Fruit fly (Drosophila melanogaster) whole organism, embryonic: ENCODE results near the gene CG12075.

ENCODE experiments used
- Adf1 ChIP-seq: fragments of 200-800 bp; sonication (Bioruptor generic); IDR thresholded peaks from 2 replicates; pipeline ENCODE4 v1.3.6; 2022; ENCODE audit warnings: missing biosample characterization, missing genetic modification characterization
- Atf6 ChIP-seq: fragments of 200-800 bp; sonication (Bioruptor generic); IDR thresholded peaks from 2 replicates; pipeline ENCODE4 v1.3.6; 2022; ENCODE audit warnings: missing biosample characterization, missing genetic modification characterization
- Bteb2 ChIP-seq: fragments of 200-800 bp; sonication (Bioruptor generic); optimal IDR thresholded peaks from 2 replicates; lab custom pipeline; 2016; ENCODE audit warnings: missing biosample characterization, missing genetic modification characterization
- CG10321 ChIP-seq: fragments of 200-800 bp; sonication (Bioruptor generic); IDR thresholded peaks from 2 replicates; pipeline ENCODE4 v1.3.6; 2022; ENCODE audit warnings: missing biosample characterization, missing genetic modification characterization
- CG10543 ChIP-seq: fragments of 200-800 bp; sonication (Bioruptor generic); optimal IDR thresholded peaks from 3 replicates; lab custom pipeline; 2017; ENCODE audit warnings: missing biosample characterization, mild to moderate bottlenecking, missing genetic modification characterization, moderate library complexity
- CG14014 ChIP-seq: fragments of 200-800 bp; sonication (Bioruptor generic); IDR thresholded peaks from 2 replicates; pipeline ENCODE4 v1.3.6; 2022; ENCODE audit warnings: missing biosample characterization, missing genetic modification characterization
- CG15479 ChIP-seq: fragments of 200-800 bp; sonication (Bioruptor generic); optimal IDR thresholded peaks from 3 replicates; lab custom pipeline; 2019; ENCODE audit warnings: missing biosample characterization, mild to moderate bottlenecking, missing genetic modification characterization, moderate library complexity
- CG17328 ChIP-seq: fragments of 200-800 bp; sonication (Bioruptor generic); IDR thresholded peaks from 2 replicates; pipeline ENCODE4 v1.3.6; 2022; ENCODE audit warnings: missing biosample characterization, missing genetic modification characterization
- CG1792 ChIP-seq: fragments of 200-800 bp; sonication (Bioruptor generic); optimal IDR thresholded peaks from 2 replicates; lab custom pipeline; 2016; ENCODE audit warnings: missing biosample characterization, missing genetic modification characterization
- CG31365 ChIP-seq: fragments of 200-800 bp; sonication (Bioruptor generic); optimal IDR thresholded peaks from 2 replicates; lab custom pipeline; 2018; ENCODE audit warnings: missing biosample characterization, mild to moderate bottlenecking, missing genetic modification characterization
- CG32532 ChIP-seq: fragments of 200-800 bp; sonication (Bioruptor generic); IDR thresholded peaks from 2 replicates; pipeline ENCODE4 v1.3.6; 2022; ENCODE audit warnings: missing biosample characterization, missing genetic modification characterization
- CG32767 ChIP-seq: fragments of 200-800 bp; sonication (Bioruptor generic); IDR thresholded peaks from 2 replicates; pipeline ENCODE4 v1.3.6; 2022; ENCODE audit warnings: missing biosample characterization, missing genetic modification characterization
- CG4328 ChIP-seq: fragments of 200-800 bp; sonication (Bioruptor generic); optimal IDR thresholded peaks from 3 replicates; lab custom pipeline; 2017; ENCODE audit warnings: missing biosample characterization, missing genetic modification reagents, missing genetic modification characterization
- CG6254 ChIP-seq: fragments of 200-800 bp; sonication (Bioruptor generic); optimal IDR thresholded peaks from 3 replicates; lab custom pipeline; 2017; ENCODE audit warnings: mild to moderate bottlenecking, missing biosample characterization, missing genetic modification reagents, missing genetic modification characterization
- CG6813 ChIP-seq: fragments of 200-800 bp; sonication (Bioruptor generic); optimal IDR thresholded peaks from 2 replicates; lab custom pipeline; 2017; ENCODE audit warnings: missing biosample characterization, missing genetic modification characterization, mild to moderate bottlenecking, moderate library complexity, missing genetic modification reagents
- CG9609 ChIP-seq: fragments of 200-800 bp; sonication (Bioruptor generic); optimal IDR thresholded peaks from 3 replicates; lab custom pipeline; 2016; ENCODE audit warnings: missing biosample characterization, missing genetic modification characterization
- D19A ChIP-seq: fragments of 200-800 bp; optimal IDR thresholded peaks from 3 replicates; lab custom pipeline; 2019; ENCODE audit warnings: missing biosample characterization, mild to moderate bottlenecking, missing genetic modification characterization, moderate library complexity
- Dfd ChIP-seq, 2 experiments: fragments of >200 bp; optimal IDR thresholded peaks; 2 replicates each; lab custom pipeline; 2017; ENCODE audit warnings: missing biosample characterization in 2 of 2, missing genetic modification characterization in 2 of 2
- ERR ChIP-seq: fragments of 200-800 bp; sonication (Bioruptor generic); optimal IDR thresholded peaks from 2 replicates; lab custom pipeline; 2016; ENCODE audit warnings: missing biosample characterization, missing genetic modification characterization
- Ets65A ChIP-seq: fragments of 200-800 bp; sonication (Bioruptor generic); peaks from one replicate; lab custom pipeline; 2016; ENCODE audit warnings: missing biosample characterization, missing genetic modification characterization
- Fer1 ChIP-seq: fragments of 200-800 bp; sonication (Bioruptor generic); optimal IDR thresholded peaks from 2 replicates; lab custom pipeline; 2017; ENCODE audit warnings: missing biosample characterization, mild to moderate bottlenecking, missing genetic modification characterization
- HLHmδ ChIP-seq: fragments of 200-800 bp; sonication (Bioruptor generic); optimal IDR thresholded peaks from 2 replicates; lab custom pipeline; 2018; ENCODE audit warnings: missing biosample characterization, mild to moderate bottlenecking, missing genetic modification characterization, moderate library complexity
- Hr78 ChIP-seq, 2 experiments: fragments of 200-800 bp in 1 of 2; fragments of >200 bp in 1 of 2; sonication (Bioruptor generic) in 1 of 2; optimal IDR thresholded peaks; 2 replicates each; lab custom pipeline; 2017 to 2019; ENCODE audit warnings: missing biosample characterization in 2 of 2, missing genetic modification characterization in 2 of 2, mild to moderate bottlenecking in 1 of 2, moderate library complexity in 1 of 2
- Lpt ChIP-seq: fragments of >200 bp; optimal IDR thresholded peaks from 2 replicates; lab custom pipeline; 2018; ENCODE audit warnings: missing biosample characterization, missing genetic modification characterization
- Oli ChIP-seq: fragments of 200-800 bp; sonication (Bioruptor generic); optimal IDR thresholded peaks from 2 replicates; lab custom pipeline; 2018; ENCODE audit warnings: missing biosample characterization, mild to moderate bottlenecking, missing genetic modification characterization, moderate library complexity
- Opbp ChIP-seq: fragments of 200-800 bp; sonication (Bioruptor generic); IDR thresholded peaks from 3 replicates; pipeline ENCODE4 v1.3.6; 2022; ENCODE audit warnings: missing biosample characterization, missing genetic modification characterization; ENCODE audit not compliant: partially characterized antibody
- Sox102F ChIP-seq: fragments of 200-800 bp; sonication (Bioruptor generic); optimal IDR thresholded peaks from 2 replicates; lab custom pipeline; 2018; ENCODE audit warnings: missing biosample characterization, mild to moderate bottlenecking, missing genetic modification characterization, moderate library complexity
- aop ChIP-seq: fragments of 200-800 bp; sonication (Bioruptor generic); IDR thresholded peaks from 2 replicates; pipeline ENCODE4 v1.3.6; 2022; ENCODE audit warnings: missing biosample characterization, missing genetic modification characterization
- chn ChIP-seq: fragments of 200-800 bp; sonication (Bioruptor generic); optimal IDR thresholded peaks from 2 replicates; lab custom pipeline; 2016; ENCODE audit warnings: missing biosample characterization, missing genetic modification characterization
- corto ChIP-seq: fragments of 200-800 bp; sonication (Bioruptor generic); optimal IDR thresholded peaks from 2 replicates; lab custom pipeline; 2016; ENCODE audit warnings: missing biosample characterization, mild to moderate bottlenecking, missing genetic modification characterization, moderate library complexity
- fd3F ChIP-seq: fragments of 200-800 bp; sonication (Bioruptor generic); optimal IDR thresholded peaks from 2 replicates; lab custom pipeline; 2018; ENCODE audit warnings: missing biosample characterization, mild to moderate bottlenecking, missing genetic modification characterization, moderate library complexity
- fd64A ChIP-seq: fragments of 200-800 bp; sonication (Bioruptor generic); optimal IDR thresholded peaks from 3 replicates; lab custom pipeline; 2018; ENCODE audit warnings: missing biosample characterization, mild to moderate bottlenecking, missing genetic modification characterization
- grau ChIP-seq: fragments of 200-800 bp; optimal IDR thresholded peaks from 3 replicates; lab custom pipeline; 2019; ENCODE audit warnings: missing biosample characterization, mild to moderate bottlenecking, missing genetic modification characterization, moderate library complexity
- gsb ChIP-seq: fragments of 200-800 bp; sonication (Bioruptor generic); IDR thresholded peaks from 2 replicates; pipeline ENCODE4 v1.3.6; 2022; ENCODE audit warnings: missing biosample characterization, missing genetic modification characterization
- h ChIP-seq: fragments of >200 bp; optimal IDR thresholded peaks from 2 replicates; lab custom pipeline; 2017
- ind ChIP-seq: fragments of 200-800 bp; sonication (Bioruptor generic); optimal IDR thresholded peaks from 3 replicates; lab custom pipeline; 2016; ENCODE audit warnings: missing biosample characterization, missing genetic modification characterization
- ken ChIP-seq: fragments of 200-800 bp; sonication (Bioruptor generic); IDR thresholded peaks from 3 replicates; pipeline ENCODE4 v1.3.6; 2022; ENCODE audit warnings: missing biosample characterization, missing genetic modification characterization
- nmo ChIP-seq: fragments of 200-800 bp; sonication (Bioruptor generic); optimal IDR thresholded peaks from 2 replicates; lab custom pipeline; 2018; ENCODE audit warnings: missing biosample characterization, mild to moderate bottlenecking, missing genetic modification characterization, moderate library complexity
- peb ChIP-seq: fragments of 200-800 bp; sonication (Bioruptor generic); IDR thresholded peaks from 2 replicates; pipeline ENCODE4 v1.3.6; 2022; ENCODE audit warnings: missing biosample characterization, missing genetic modification characterization
- pfk ChIP-seq: fragments of 200-800 bp; sonication (Bioruptor generic); optimal IDR thresholded peaks from 2 replicates; lab custom pipeline; 2018; ENCODE audit warnings: missing biosample characterization, mild to moderate bottlenecking, missing genetic modification characterization, moderate library complexity
- pita ChIP-seq: fragments of 200-800 bp; sonication (Bioruptor generic); optimal IDR thresholded peaks from 2 replicates; lab custom pipeline; 2017; ENCODE audit warnings: missing biosample characterization, mild to moderate bottlenecking, missing genetic modification characterization
- pros ChIP-seq: fragments of 200-800 bp; sonication (Bioruptor generic); optimal IDR thresholded peaks from 3 replicates; lab custom pipeline; 2019; ENCODE audit warnings: missing biosample characterization, mild to moderate bottlenecking, missing genetic modification characterization, moderate library complexity
- ranshi ChIP-seq: fragments of 200-800 bp; sonication (Bioruptor generic); IDR thresholded peaks from 2 replicates; pipeline ENCODE4 v1.3.6; 2022; ENCODE audit warnings: missing biosample characterization, missing genetic modification characterization
- seq ChIP-seq: fragments of 200-800 bp; sonication (Bioruptor generic); IDR thresholded peaks from 2 replicates; pipeline ENCODE4 v1.3.6; 2022; ENCODE audit warnings: missing biosample characterization, missing genetic modification characterization
- slou ChIP-seq: fragments of 200-800 bp; sonication (Bioruptor generic); optimal IDR thresholded peaks from 3 replicates; lab custom pipeline; 2016; ENCODE audit warnings: missing biosample characterization, missing genetic modification characterization
- stwl ChIP-seq: fragments of 200-800 bp; sonication (Bioruptor generic); optimal IDR thresholded peaks from 3 replicates; lab custom pipeline; 2018; ENCODE audit warnings: missing biosample characterization, mild to moderate bottlenecking, missing genetic modification characterization, moderate library complexity
- sug ChIP-seq: fragments of 200-800 bp; optimal IDR thresholded peaks from 2 replicates; lab custom pipeline; 2019; ENCODE audit warnings: missing biosample characterization, mild to moderate bottlenecking, missing genetic modification characterization, moderate library complexity
- tna ChIP-seq: fragments of 200-800 bp; sonication (Bioruptor generic); IDR thresholded peaks from 2 replicates; pipeline ENCODE4 v1.3.6; 2022; ENCODE audit warnings: missing biosample characterization, missing genetic modification characterization; ENCODE audit not compliant: partially characterized antibody
- trem ChIP-seq: fragments of 200-800 bp; optimal IDR thresholded peaks from 3 replicates; lab custom pipeline; 2019; ENCODE audit warnings: missing biosample characterization, mild to moderate bottlenecking, missing genetic modification characterization, moderate library complexity
- usp ChIP-seq: fragments of >200 bp; optimal IDR thresholded peaks from 2 replicates; lab custom pipeline; 2017; ENCODE audit warnings: missing biosample characterization, missing genetic modification characterization
- wor ChIP-seq: fragments of 200-800 bp; sonication (Bioruptor generic); IDR thresholded peaks from 2 replicates; pipeline ENCODE4 v1.3.6; 2022; ENCODE audit warnings: missing biosample characterization, missing genetic modification characterization
- z ChIP-seq: fragments of 200-800 bp; sonication (Bioruptor generic); IDR thresholded peaks from 3 replicates; pipeline ENCODE4 v1.3.6; 2022; ENCODE audit warnings: missing biosample characterization, missing genetic modification characterization

Gene CG12075

DNA sequence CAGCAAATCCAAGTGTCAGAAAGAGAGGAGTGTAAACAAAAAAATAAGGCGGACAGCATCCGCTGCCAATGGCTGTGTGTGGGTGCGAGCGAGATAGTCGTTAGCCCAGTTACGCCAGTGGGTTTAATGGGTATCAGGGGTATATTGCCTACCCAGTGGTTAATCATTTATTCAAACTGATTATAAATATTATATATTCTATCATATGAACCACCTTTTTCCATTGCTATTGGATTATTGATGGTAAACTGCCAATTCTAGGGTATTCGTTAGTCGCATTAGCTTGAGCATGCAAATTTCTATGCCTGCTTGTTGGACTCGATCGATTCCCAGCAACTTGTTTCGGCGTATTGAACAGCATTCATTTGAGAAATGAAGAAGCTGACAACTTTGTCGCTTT is 58.0 kb downstream of the CG12075 start (continued):
- TF ChIP-seq CG17328 (GFP tag; lab: Robert Waterston, UW): peak; percentile 95
- peak; percentile 88 for TF ChIP-seq fd64A (GFP tag; lab: Kevin White, UChicago)
- TF ChIP-seq CG6813 (GFP tag; lab: Kevin White, UChicago): peak; percentile 91
- TF ChIP-seq CG9609 (GFP tag; lab: Kevin White, UChicago): peak; percentile 57
- peak; percentile 56 for TF ChIP-seq CG1792 (GFP tag; lab: Kevin White, UChicago)
- peak; percentile 64 for TF ChIP-seq Bteb2 (GFP tag; lab: Kevin White, UChicago)
- peak; percentile 95 for TF ChIP-seq nmo
- peak; percentile 3 for TF ChIP-seq stwl
- peak; percentile 82 for TF ChIP-seq chn
- peak; percentile 90 for TF ChIP-seq wor
- no peak for TF ChIP-seq pros (GFP tag; lab: Kevin White, UChicago)
- TF ChIP-seq Sox102F (GFP tag; lab: Kevin White, UChicago): peak; percentile 96
- peak; percentile 96 for TF ChIP-seq ken (GFP tag; lab: Robert Waterston, UW)
- TF ChIP-seq CG6254: peak; percentile 87
- peak; percentile 67 for TF ChIP-seq CG4328
- peak; percentile 73 for TF ChIP-seq sug (tag; lab: Kevin White, UChicago)
- TF ChIP-seq ERR (GFP tag; lab: Kevin White, UChicago): no peak
- TF ChIP-seq D19A: peak; percentile 92
- TF ChIP-seq Adf1 (GFP tag; lab: Robert Waterston, UW): peak; percentile 77
- TF ChIP-seq pfk (GFP tag; lab: Kevin White, UChicago): no peak
- peak; percentile 29 for TF ChIP-seq corto (GFP tag; lab: Kevin White, UChicago)
- TF ChIP-seq seq (GFP tag; lab: Robert Waterston, UW): peak; percentile 94
- TF ChIP-seq Hr78 (GFP tag; optimal IDR thresholded peaks at IDR 0.05; lab: Kevin White, UChicago): peak in 1 of 2 experiments; percentile 59
- peak; percentile 90 for TF ChIP-seq fd3F (GFP tag; lab: Kevin White, UChicago)
- no peak for TF ChIP-seq pita (GFP tag; lab: Kevin White, UChicago)
- peak; percentile 83 for TF ChIP-seq CG31365 (tag; lab: Kevin White, UChicago)
- TF ChIP-seq CG32532 (GFP tag; lab: Robert Waterston, UW): peak; percentile 98
- TF ChIP-seq ranshi: peak; percentile 93
- peak; percentile 89 for TF ChIP-seq peb (GFP tag; lab: Robert Waterston, UW)
- peak; percentile 70; the same call in 2 of the 3 replicates for TF ChIP-seq z (GFP tag; lab: Robert Waterston, UW)
- TF ChIP-seq ind (GFP tag; lab: Kevin White, UChicago): peak; percentile 95
- TF ChIP-seq Ets65A: peak; percentile 95
- TF ChIP-seq Lpt (GFP tag; lab: Kevin White, UChicago): no peak
- TF ChIP-seq CG10321: peak; percentile 77
- TF ChIP-seq slou (GFP tag; lab: Kevin White, UChicago): peak; percentile 85
- TF ChIP-seq CG32767 (GFP tag; lab: Robert Waterston, UW): peak; percentile 93
- peak; percentile 96 for TF ChIP-seq Atf6 (GFP tag; lab: Robert Waterston, UW)
- no peak for TF ChIP-seq tna (GFP tag; lab: Robert Waterston, UW)
- peak; percentile 79 for TF ChIP-seq aop (GFP tag; lab: Robert Waterston, UW)
- TF ChIP-seq h: no peak
- TF ChIP-seq usp (GFP tag; lab: Kevin White, UChicago): no peak
- TF ChIP-seq Dfd (GFP tag; optimal IDR thresholded peaks at IDR 0.05; lab: Kevin White, UChicago): no peak
- peak; percentile 93 for TF ChIP-seq grau (tag; lab: Kevin White, UChicago)
- TF ChIP-seq gsb (GFP tag; lab: Robert Waterston, UW): peak; percentile 93
- TF ChIP-seq CG14014 (GFP tag; lab: Robert Waterston, UW): peak; percentile 96
- TF ChIP-seq trem (tag; lab: Kevin White, UChicago): peak; percentile 77
- peak; percentile 96 for TF ChIP-seq Oli (tag; lab: Kevin White, UChicago)
- peak; percentile 92 for TF ChIP-seq Fer1 (GFP tag; lab: Kevin White, UChicago)
- no peak for TF ChIP-seq HLHmδ (GFP tag; lab: Kevin White, UChicago)
- no peak for TF ChIP-seq CG15479 (GFP tag; lab: Kevin White, UChicago)
- no peak for TF ChIP-seq Opbp
- peak; percentile 62 for TF ChIP-seq CG10543 (GFP tag; lab: Kevin White, UChicago)
